Fruit fly (Drosophila melanogaster): ENCODE results near the gene CG31279.

CG31279 gene

dm6 chr3R:16469501-16470263 is 39.2 kb downstream of the CG31279 start, which contains the start of the genes CG42232 and CSN5 (continued):
- TF ChIP-seq CG7271 (tag; optimal IDR thresholded peaks at IDR 0.05) (no peak), CG14441 (GFP tag; IDR thresholded peaks at IDR 0.05) (peak; percentile 39; the same call in 1 of the 2 replicates), lab (GFP tag; optimal IDR thresholded peaks at IDR 0.05) (no peak), CG11398 (GFP tag; optimal IDR thresholded peaks at IDR 0.05) (no peak), dmrt99B (tag; optimal IDR thresholded peaks at IDR 0.05) (no peak), az2 (GFP tag; optimal IDR thresholded peaks at IDR 0.05) (peak; percentile 67), yki (optimal IDR thresholded peaks at IDR 0.05) (no peak), ab (GFP tag; optimal IDR thresholded peaks at IDR 0.05) (no peak), cg (GFP tag; optimal IDR thresholded peaks at IDR 0.05) (no peak), CG10366 (GFP tag; IDR thresholded peaks at IDR 0.05) (no peak; the same call in 1 of the 2 replicates), ssp (GFP tag; IDR thresholded peaks at IDR 0.05) (no peak), prd (optimal IDR thresholded peaks at IDR 0.05) (no peak), prd (GFP tag; IDR thresholded peaks at IDR 0.05) (peak; percentile 59; the same call in 2 of the 3 replicates), CG15269 (tag; optimal IDR thresholded peaks at IDR 0.05) (no peak), emc (GFP tag; optimal IDR thresholded peaks at IDR 0.05) (no peak), CG6254 (GFP tag; optimal IDR thresholded peaks at IDR 0.05) (peak; percentile 21), so (GFP tag; IDR thresholded peaks at IDR 0.05) (no peak), gsb (GFP tag; IDR thresholded peaks at IDR 0.05) (no peak), CG9437 (GFP tag; optimal IDR thresholded peaks at IDR 0.05) (peak; percentile 59), CG10267 (tag; optimal IDR thresholded peaks at IDR 0.05) (peak; percentile 75), PHDP (tag; optimal IDR thresholded peaks at IDR 0.05) (no peak), HmgZ (tag; optimal IDR thresholded peaks at IDR 0.05) (peak; percentile 25), CG34376 (GFP tag; optimal IDR thresholded peaks at IDR 0.05) (no peak), Blimp-1 (GFP tag; optimal IDR thresholded peaks at IDR 0.05) (no peak), CG10462 (GFP tag; optimal IDR thresholded peaks at IDR 0.05) (peak; percentile 45), Dfd (GFP tag; optimal IDR thresholded peaks at IDR 0.05) (no peak), lov (optimal IDR thresholded peaks at IDR 0.05) (no peak), lov (GFP tag; IDR thresholded peaks at IDR 0.05) (no peak), CG14667 (GFP tag; IDR thresholded peaks at IDR 0.05) (no peak), GATAe (GFP tag; conservative IDR thresholded peaks at IDR 0.05) (no peak), MBD-R2 (GFP tag; IDR thresholded peaks at IDR 0.05) (peak; percentile 87), lola (GFP tag; optimal IDR thresholded peaks at IDR 0.05) (peak in 1 of 3 experiments; percentile 62), crc (GFP tag; optimal IDR thresholded peaks at IDR 0.05) (no peak), dati (GFP tag; IDR thresholded peaks at IDR 0.05) (no peak), Jarid2 (GFP tag; optimal IDR thresholded peaks at IDR 0.05) (no peak), CG18262 (tag; optimal IDR thresholded peaks at IDR 0.05) (peak; percentile 51), croc (GFP tag; conservative IDR thresholded peaks at IDR 0.05) (no peak; the same call in 2 of the 3 replicates), zfh1 (GFP tag; IDR thresholded peaks at IDR 0.05) (no peak), Tbp (GFP tag; optimal IDR thresholded peaks at IDR 0.05) (no peak), hbn (GFP tag; IDR thresholded peaks at IDR 0.05; ENCODE audit: partially characterized antibody) (peak; percentile 36; the same call in 1 of the 2 replicates), HLH4C (GFP tag; IDR thresholded peaks at IDR 0.05; ENCODE audit: partially characterized antibody) (0 out of 3 replicates have a peak, but pooled peaks have one; percentile 43), sob (GFP tag; IDR thresholded peaks at IDR 0.05) (0 out of 2 replicates have a peak, but pooled peaks have one; percentile 18), Dll (GFP tag; IDR thresholded peaks at IDR 0.05; ENCODE audit: partially characterized antibody) (peak; percentile 74), bowl (GFP tag; IDR thresholded peaks at IDR 0.05) (no peak), CG16813 (GFP tag; IDR thresholded peaks at IDR 0.05; ENCODE audit: partially characterized antibody) (no peak; the same call in 2 of the 3 replicates), CG18011 (GFP tag; optimal IDR thresholded peaks at IDR 0.05) (no peak), Opbp (GFP tag; IDR thresholded peaks at IDR 0.05; ENCODE audit: partially characterized antibody) (no peak; the same call in 2 of the 3 replicates), trh (GFP tag; optimal IDR thresholded peaks at IDR 0.05) (no peak), unc-4 (GFP tag; IDR thresholded peaks at IDR 0.05; ENCODE audit: partially characterized antibody) (peak; percentile 50; the same call in 1 of the 2 replicates)

Data from whole organism, embryonic.